Worm (Caenorhabditis elegans) whole organism, L3 larva: ENCODE results near the gene C53B7.2.

ENCODE experiments used
- ceh-16 ChIP-seq: sonication (generic microtip); optimal IDR thresholded peaks from 2 replicates; lab custom pipeline; 2017; ENCODE audit warnings: missing biosample characterization, missing genetic modification characterization
- ceh-82 ChIP-seq: fragments of 150-350 bp; optimal IDR thresholded peaks from 2 replicates; lab custom pipeline; 2014; ENCODE audit warnings: missing biosample characterization, missing genetic modification characterization
- daf-12 ChIP-seq: fragments of 150-350 bp; optimal IDR thresholded peaks from 2 replicates; lab custom pipeline; 2014; ENCODE audit warnings: missing biosample characterization, missing genetic modification reagents, missing genetic modification characterization
- egl-5 ChIP-seq: fragments of 150-350 bp; optimal IDR thresholded peaks from 2 replicates; lab custom pipeline; 2017; ENCODE audit warnings: missing biosample characterization, missing genetic modification reagents, missing genetic modification characterization, inconsistent platforms
- fkh-10 ChIP-seq: sonication (generic microtip); optimal IDR thresholded peaks from 2 replicates; lab custom pipeline; 2017; ENCODE audit warnings: missing biosample characterization, missing genetic modification reagents, missing genetic modification characterization
- fkh-2 ChIP-seq: fragments of 150-350 bp; optimal IDR thresholded peaks from 2 replicates; lab custom pipeline; 2014; ENCODE audit warnings: missing biosample characterization, missing genetic modification reagents, missing genetic modification characterization
- hmg-11 ChIP-seq: sonication (generic microtip); optimal IDR thresholded peaks from 2 replicates; lab custom pipeline; 2016; ENCODE audit warnings: missing genetic modification characterization, missing compliant biosample characterization
- nhr-11 ChIP-seq: fragments of 150-350 bp; optimal IDR thresholded peaks from 2 replicates; lab custom pipeline; 2014; ENCODE audit warnings: missing biosample characterization, missing genetic modification characterization
- nhr-23 ChIP-seq: fragments of 150-350 bp; optimal IDR thresholded peaks from 2 replicates; lab custom pipeline; 2014; ENCODE audit warnings: missing biosample characterization, missing genetic modification reagents, missing genetic modification characterization
- nhr-76 ChIP-seq: fragments of 150-350 bp; sonication (generic microtip); optimal IDR thresholded peaks from 5 replicates; lab custom pipeline; 2014; ENCODE audit warnings: missing biosample characterization, missing genetic modification characterization
- tbx-2 ChIP-seq: sonication (generic microtip); optimal IDR thresholded peaks from 2 replicates; lab custom pipeline; 2016; ENCODE audit warnings: mild to moderate bottlenecking, missing genetic modification characterization, missing compliant biosample characterization
- unc-62 ChIP-seq: fragments of 150-350 bp; sonication (generic microtip); optimal IDR thresholded peaks from 4 replicates; lab custom pipeline; 2014; ENCODE audit warnings: missing biosample characterization, missing genetic modification reagents, missing genetic modification characterization
- ztf-4 ChIP-seq: fragments of 150-350 bp; optimal IDR thresholded peaks from 2 replicates; lab custom pipeline; 2014; ENCODE audit warnings: missing biosample characterization, missing genetic modification characterization

- no peak for TF ChIP-seq tbx-2 (tag; lab: Kevin White, UChicago)
- TF ChIP-seq hmg-11 (tag; lab: Kevin White, UChicago), result no peak
- TF ChIP-seq egl-5 (tag; lab: Kevin White, UChicago), result no peak
- TF ChIP-seq fkh-10, result no peak
- no peak for TF ChIP-seq unc-62 (GFP tag; lab: Kevin White, UChicago)
- no peak for TF ChIP-seq ceh-16 (tag; lab: Kevin White, UChicago)
- TF ChIP-seq fkh-2 (tag; lab: Kevin White, UChicago), result no peak
- TF ChIP-seq nhr-11, result no peak
- TF ChIP-seq ceh-82 (tag; lab: Kevin White, UChicago), result no peak
- no peak for TF ChIP-seq nhr-76
- TF ChIP-seq nhr-23 (tag; lab: Kevin White, UChicago), result no peak
- TF ChIP-seq ztf-4 (tag; lab: Kevin White, UChicago), result no peak
- no peak for TF ChIP-seq daf-12 (tag; lab: Kevin White, UChicago)
Measured at ce11 chrX:6853318-6853717, 7.3 kb downstream of the C53B7.2 start, which contains the start of gene rig-3.
